Worm (Caenorhabditis elegans): Measurements from ENCODE around the gene clec-83.

Gene clec-83

DNA sequence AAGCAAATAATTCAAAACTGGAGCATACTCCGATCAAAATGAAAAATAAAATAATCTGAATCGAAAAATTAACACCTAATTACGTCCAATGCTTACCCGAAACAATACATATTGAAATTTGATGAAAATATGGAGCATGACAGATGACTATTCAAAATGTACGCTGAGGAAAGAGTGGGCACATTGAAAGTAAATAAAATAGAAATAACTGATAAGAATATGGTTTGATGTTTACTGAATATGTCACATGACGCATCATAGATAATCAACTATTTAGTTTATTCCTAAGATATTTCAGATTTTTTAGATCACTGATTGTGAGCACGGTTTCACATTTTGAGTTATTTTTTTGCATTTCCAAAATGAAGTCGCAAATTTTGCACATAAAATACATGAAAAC is 42.9 kb downstream of the clec-83 start, which contains the start of gene Y54G2A.52:
Gene Y54G2A.52, minus strand, starts transcription at position 348 of the 400 bp plus-strand sequence.
- TF ChIP-seq elt-2 (tag; optimal IDR thresholded peaks at IDR 0.05) (peak; percentile 14), K02D7.2 (tag; optimal IDR thresholded peaks at IDR 0.05) (no peak), nhr-11 (tag; optimal IDR thresholded peaks at IDR 0.05) (no peak), unc-42 (tag; optimal IDR thresholded peaks at IDR 0.05) (no peak)

DNA sequence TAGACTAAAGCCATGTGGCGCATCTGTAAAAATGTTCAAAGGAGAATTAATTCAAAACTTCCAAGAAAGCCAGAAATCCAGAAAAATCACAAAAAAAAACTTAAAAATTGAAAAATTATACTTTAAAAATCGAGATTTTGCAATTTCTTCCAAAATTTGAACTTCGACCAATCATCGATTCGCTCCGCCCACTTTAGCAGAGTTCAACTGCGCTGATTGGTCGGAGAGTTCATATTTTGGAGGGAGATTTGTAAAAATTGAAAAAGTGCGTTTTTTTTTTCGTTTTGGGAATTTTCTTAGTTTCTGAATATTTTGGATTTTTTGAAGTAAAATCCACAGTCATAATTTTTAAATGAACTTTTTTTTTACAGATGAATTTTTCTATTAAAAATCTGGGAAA is 47.3 kb downstream of the clec-83 start:
- TF ChIP-seq nfya-1 (tag; optimal IDR thresholded peaks at IDR 0.05) (peak; percentile 72), unc-86 (tag; optimal IDR thresholded peaks at IDR 0.05) (no peak), unc-3 (GFP tag; conservative IDR thresholded peaks at IDR 0.05) (no peak), unc-3 (tag; optimal IDR thresholded peaks at IDR 0.05) (no peak)

All from whole organism, late embryonic.